Worm (Caenorhabditis elegans): ENCODE data around the gene dhs-6.

The dhs-6 gene

DNA sequence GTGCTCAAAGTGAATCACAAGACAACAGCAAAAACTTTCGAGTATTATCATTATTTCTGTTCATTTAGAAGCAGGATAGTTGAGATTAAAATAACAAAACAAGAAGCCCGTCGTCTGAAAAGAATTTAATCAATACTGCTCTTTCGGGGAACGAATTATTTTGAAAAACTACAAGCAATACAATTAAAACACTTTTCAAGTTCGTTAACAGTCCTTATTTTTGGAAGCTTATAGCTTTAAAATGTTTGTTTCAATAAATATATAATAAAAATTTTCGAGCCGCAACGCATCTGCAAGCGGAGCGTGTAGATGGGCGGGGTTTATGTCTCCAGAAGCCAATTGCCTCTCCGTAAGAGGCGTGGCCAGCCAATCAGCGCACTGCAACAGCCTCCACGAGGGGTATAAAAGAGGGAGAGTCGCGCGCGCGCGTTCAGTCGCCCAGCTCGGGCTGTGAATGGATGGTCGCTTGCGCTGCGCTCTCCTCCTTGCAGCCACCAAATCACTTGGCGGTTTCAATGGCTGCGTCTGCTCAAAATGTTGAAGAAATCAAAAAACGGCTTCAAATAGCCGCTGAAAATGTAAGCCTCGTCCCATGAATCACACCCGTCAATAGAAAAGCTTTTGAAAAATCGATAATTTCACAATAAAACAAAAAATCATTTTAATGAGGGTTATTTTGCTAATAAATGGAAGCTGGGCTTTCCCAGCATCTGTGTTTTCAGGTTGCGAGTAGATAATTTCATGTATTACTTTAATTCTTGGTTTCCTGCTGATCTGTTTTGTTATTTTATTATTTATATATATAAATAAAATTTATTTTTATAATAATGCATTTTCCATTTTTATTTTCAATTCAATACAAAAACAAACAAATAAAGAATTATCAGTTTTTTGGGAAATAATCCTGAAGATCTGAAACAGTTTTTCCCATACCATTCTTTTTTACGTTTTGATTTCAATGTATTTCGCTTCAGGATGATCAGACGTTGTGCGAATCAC lies 41.9 kb upstream of the dhs-6 start, which contains the start of the genes ift-43 and mdt-26 (continued):
- TF ChIP-seq dpl-1 (GFP tag; optimal IDR thresholded peaks at IDR 0.05) (peak; percentile 40), Y67H2A.10 (GFP tag; conservative IDR thresholded peaks at IDR 0.05) (peak; percentile 71; the same call in 1 of the 2 replicates), sea-2 (GFP tag; IDR thresholded peaks at IDR 0.05) (0 out of 2 replicates have a peak, but pooled peaks have one; percentile 65), lin-54 (GFP tag; optimal IDR thresholded peaks at IDR 0.05) (peak; percentile 67), ztf-6 (GFP tag; IDR thresholded peaks at IDR 0.05) (peak; percentile 77), tbx-9 (tag; optimal IDR thresholded peaks at IDR 0.05; ENCODE audit: borderline replicate concordance) (no peak), let-526 (GFP tag; IDR thresholded peaks at IDR 0.05) (peak; percentile 90), nhr-179 (tag; optimal IDR thresholded peaks at IDR 0.05) (no peak), atf-7 (tag; optimal IDR thresholded peaks at IDR 0.05) (peak; percentile 3), Y95B8A.8 (GFP tag; IDR thresholded peaks at IDR 0.05) (peak; percentile 65), snpc-1.3 (tag; optimal IDR thresholded peaks at IDR 0.05; ENCODE audit: insufficient read depth) (peak; percentile 53), rec-8 (tag; optimal IDR thresholded peaks at IDR 0.05) (peak; percentile 11 to 40), dpff-1 (tag; optimal IDR thresholded peaks at IDR 0.05) (no peak), lin-35 (GFP tag; optimal IDR thresholded peaks at IDR 0.05) (peak in 2 of 3 experiments; percentile 0 to 60), Y53G8AR.9 (GFP tag; conservative IDR thresholded peaks at IDR 0.05) (peak; percentile 66; the same call in 1 of the 2 replicates), F33H1.4 (GFP tag; IDR thresholded peaks at IDR 0.05) (0 out of 2 replicates have a peak, but pooled peaks have one; percentile 43), unc-130 (GFP tag; optimal IDR thresholded peaks at IDR 0.05) (no peak), nhr-27 (tag; optimal IDR thresholded peaks at IDR 0.05) (no peak), madf-3 (GFP tag; IDR thresholded peaks at IDR 0.05) (peak; percentile 93), madf-10 (tag; optimal IDR thresholded peaks at IDR 0.05) (peak; percentile 79), somi-1 (GFP tag; optimal IDR thresholded peaks at IDR 0.05) (no peak), akir-1 (GFP tag; optimal IDR thresholded peaks at IDR 0.05) (no peak), lsl-1 (GFP tag; optimal IDR thresholded peaks at IDR 0.05) (peak; percentile 64), T26A5.8 (tag; optimal IDR thresholded peaks at IDR 0.05) (no peak), K12H6.12 (tag; optimal IDR thresholded peaks at IDR 0.05) (no peak), attf-5 (GFP tag; optimal IDR thresholded peaks at IDR 0.05) (peak; percentile 77), rpc-1 (optimal IDR thresholded peaks at IDR 0.05) (peak; percentile 6), rpc-1 (tag; optimal IDR thresholded peaks at IDR 0.05) (no peak), madf-8 (GFP tag; conservative IDR thresholded peaks at IDR 0.05) (peak; percentile 10), pbrm-1 (GFP tag; IDR thresholded peaks at IDR 0.05) (peak; percentile 83), pha-4 (tag; optimal IDR thresholded peaks at IDR 0.05) (no peak), die-1 (tag; optimal IDR thresholded peaks at IDR 0.05) (no peak), zim-3 (tag; optimal IDR thresholded peaks at IDR 0.05) (peak; percentile 72), K11D2.4 (GFP tag; IDR thresholded peaks at IDR 0.05) (peak; percentile 91), him-1 (tag; optimal IDR thresholded peaks at IDR 0.05) (peak; percentile 27), chd-7 (tag; optimal IDR thresholded peaks at IDR 0.05) (peak; percentile 73), cebp-1 (GFP tag; IDR thresholded peaks at IDR 0.05) (peak; percentile 77), cebp-1 (tag; optimal IDR thresholded peaks at IDR 0.05) (peak; percentile 80), lag-1 (GFP tag; IDR thresholded peaks at IDR 0.05) (no peak), F39B2.1 (GFP tag; IDR thresholded peaks at IDR 0.05) (no peak), let-607 (tag; optimal IDR thresholded peaks at IDR 0.05) (no peak), repo-1 (tag; optimal IDR thresholded peaks at IDR 0.05) (peak; percentile 65), aptf-2 (GFP tag; conservative IDR thresholded peaks at IDR 0.05) (no peak), mcd-1 (GFP tag; IDR thresholded peaks at IDR 0.05) (peak; percentile 85), lsy-27 (tag; optimal IDR thresholded peaks at IDR 0.05; ENCODE audit: borderline replicate concordance, insufficient read depth) (peak; percentile 41), cebp-2 (GFP tag; IDR thresholded peaks at IDR 0.05) (0 out of 2 replicates have a peak, but pooled peaks have one; percentile 40)
